Worm (Caenorhabditis elegans): ENCODE results near the gene F09B12.7.

DNA sequence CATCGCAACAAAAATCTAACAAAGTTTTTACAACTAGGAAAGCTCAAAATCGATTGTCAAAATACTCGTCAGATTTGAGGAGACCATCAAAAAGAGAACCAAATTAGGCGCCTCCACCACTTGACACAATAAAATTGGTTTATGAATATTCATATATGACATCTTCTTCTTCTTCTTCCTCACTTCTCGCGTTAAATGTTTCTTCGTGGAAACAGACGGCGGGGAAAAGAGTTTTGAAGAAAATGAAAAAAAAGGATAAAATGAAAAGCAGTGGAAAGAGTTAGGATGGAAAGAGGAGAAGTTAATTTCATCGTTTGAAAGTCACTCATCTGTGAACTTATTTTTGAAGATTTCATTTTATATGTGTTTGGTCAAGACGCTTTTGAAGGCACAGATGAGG is 40.1 kb upstream of the F09B12.7 start:
- TF ChIP-seq ztf-11 (tag; optimal IDR thresholded peaks at IDR 0.05) (no peak), mdl-1 (tag; optimal IDR thresholded peaks at IDR 0.05) (no peak), unc-39 (tag; optimal IDR thresholded peaks at IDR 0.05) (no peak), spr-3 (GFP tag; optimal IDR thresholded peaks at IDR 0.05) (no peak), unc-130 (GFP tag; optimal IDR thresholded peaks at IDR 0.05) (no peak), dpl-1 (GFP tag; optimal IDR thresholded peaks at IDR 0.05) (no peak), nhr-77 (tag; optimal IDR thresholded peaks at IDR 0.05) (no peak)
